Worm (Caenorhabditis elegans): ENCODE data around the gene R07A4.3.

ce11 chrX:10768289-10769153 lies 15.0 kb downstream of the R07A4.3 start:
- TF ChIP-seq W03F9.2 (tag; optimal IDR thresholded peaks at IDR 0.05) = no peak
- TF ChIP-seq dao-5 (tag; optimal IDR thresholded peaks at IDR 0.05) = no peak
- TF ChIP-seq him-1 (tag; optimal IDR thresholded peaks at IDR 0.05) = no peak

Data from whole organism, L4/young adult.